Worm (Caenorhabditis elegans) whole organism, midembryonic: Measurements from ENCODE around the gene elo-9.

ENCODE experiments used
- T22C8.4 ChIP-seq: fragments of 200-800 bp; sonication (Bioruptor generic); IDR thresholded peaks from 2 replicates; pipeline ENCODE4 v1.3.6; 2022; ENCODE audit warnings: missing genetic modification characterization, missing compliant biosample characterization
- cog-1 ChIP-seq: sonication (generic microtip); optimal IDR thresholded peaks from 2 replicates; lab custom pipeline; 2016; ENCODE audit warnings: missing genetic modification characterization, missing compliant biosample characterization
- flt-1 ChIP-seq: fragments of 200-800 bp; sonication (Bioruptor generic); IDR thresholded peaks from 2 replicates; pipeline ENCODE4 v1.3.6; 2022; ENCODE audit warnings: missing genetic modification characterization, missing compliant biosample characterization
- klf-2 ChIP-seq: fragments of 200-800 bp; sonication (Bioruptor generic); conservative IDR thresholded peaks from 2 replicates; pipeline ENCODE4 v1.3.6; 2022; ENCODE audit warnings: missing genetic modification reagents, missing genetic modification characterization, missing compliant biosample characterization
- med-1 ChIP-seq: sonication (generic microtip); optimal IDR thresholded peaks from 2 replicates; lab custom pipeline; 2017; ENCODE audit warnings: missing genetic modification characterization, mild to moderate bottlenecking, missing compliant biosample characterization, antibody characterized with exemption, missing genetic modification reagents; ENCODE audit not compliant: insufficient read depth
- ref-1 ChIP-seq: fragments of 200-800 bp; sonication (Bioruptor generic); conservative IDR thresholded peaks from 2 replicates; pipeline ENCODE4 v1.3.6; 2022; ENCODE audit warnings: missing genetic modification reagents, missing genetic modification characterization, missing compliant biosample characterization
- tab-1 ChIP-seq: fragments of 200-800 bp; sonication (Bioruptor generic); IDR thresholded peaks from 2 replicates; pipeline ENCODE4 v1.3.6; 2022; ENCODE audit warnings: missing genetic modification characterization, missing compliant biosample characterization
- ztf-23 ChIP-seq: fragments of 200-800 bp; sonication (Bioruptor generic); IDR thresholded peaks from 2 replicates; pipeline ENCODE4 v1.3.6; 2022; ENCODE audit warnings: missing genetic modification reagents, missing genetic modification characterization, missing compliant biosample characterization
- ztf-29 ChIP-seq: fragments of 200-800 bp; sonication (Bioruptor generic); IDR thresholded peaks from 2 replicates; pipeline ENCODE4 v1.3.6; 2022; ENCODE audit warnings: missing genetic modification reagents, missing genetic modification characterization, missing compliant biosample characterization

Gene elo-9

DNA sequence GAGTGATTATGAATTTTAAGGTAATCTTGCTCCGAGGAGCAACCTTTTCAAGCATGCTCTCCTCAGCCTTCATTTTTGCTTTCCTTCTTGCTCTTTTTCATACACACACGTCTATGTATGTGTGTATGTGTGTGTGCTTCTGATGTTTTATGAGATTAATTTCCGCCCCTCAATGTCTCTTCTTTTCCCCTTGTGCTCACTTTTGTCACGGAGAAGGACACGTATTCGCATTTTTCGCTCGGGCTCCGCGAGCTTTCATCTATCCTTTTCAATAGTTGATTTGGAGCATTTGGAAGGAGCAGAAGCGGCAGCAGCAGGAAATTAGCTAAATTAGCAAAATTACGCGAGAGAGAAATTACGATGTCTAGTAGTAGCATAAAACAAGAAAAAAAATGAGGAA, 23.6 kb downstream of the elo-9 start:
- TF ChIP-seq ref-1 (GFP tag; lab: Robert Waterston, UW), result no peak
- no peak for TF ChIP-seq T22C8.4 (GFP tag; lab: Robert Waterston, UW)
- TF ChIP-seq ztf-29 (GFP tag; lab: Robert Waterston, UW), result no peak
- TF ChIP-seq flt-1 (GFP tag; lab: Robert Waterston, UW), result no peak
- no peak for TF ChIP-seq tab-1
- TF ChIP-seq med-1 (GFP tag; lab: Kevin White, UChicago), result no peak
- TF ChIP-seq ztf-23 (GFP tag; lab: Robert Waterston, UW), result no peak
- TF ChIP-seq cog-1 (tag; lab: Kevin White, UChicago), result no peak
- no peak for TF ChIP-seq klf-2

DNA sequence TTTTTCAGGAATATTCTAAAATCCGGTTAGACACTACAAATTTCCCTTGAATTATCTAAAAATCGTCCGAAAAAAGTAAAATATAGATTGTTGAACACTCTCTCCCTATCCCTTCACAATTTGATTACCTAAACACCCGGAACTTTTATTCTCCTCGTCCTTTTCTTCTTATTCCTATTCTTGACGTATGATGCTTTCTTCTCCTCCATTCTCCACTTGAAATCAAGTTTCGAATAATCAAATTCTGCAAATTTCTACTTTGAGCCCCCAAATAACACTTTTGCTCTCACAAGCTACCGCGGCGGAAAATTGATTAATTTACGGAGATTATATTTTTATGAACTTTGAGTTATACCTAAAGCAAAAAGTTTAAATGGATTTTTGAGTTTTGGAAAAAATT, 25.6 kb downstream of the elo-9 start:
- TF ChIP-seq med-1 (GFP tag; lab: Kevin White, UChicago) (no peak), tab-1 (no peak), klf-2 (no peak), flt-1 (GFP tag; lab: Robert Waterston, UW) (no peak), T22C8.4 (GFP tag; lab: Robert Waterston, UW) (no peak), cog-1 (tag; lab: Kevin White, UChicago) (no peak), ztf-29 (GFP tag; lab: Robert Waterston, UW) (no peak), ref-1 (GFP tag; lab: Robert Waterston, UW) (no peak), ztf-23 (GFP tag; lab: Robert Waterston, UW) (no peak)

DNA sequence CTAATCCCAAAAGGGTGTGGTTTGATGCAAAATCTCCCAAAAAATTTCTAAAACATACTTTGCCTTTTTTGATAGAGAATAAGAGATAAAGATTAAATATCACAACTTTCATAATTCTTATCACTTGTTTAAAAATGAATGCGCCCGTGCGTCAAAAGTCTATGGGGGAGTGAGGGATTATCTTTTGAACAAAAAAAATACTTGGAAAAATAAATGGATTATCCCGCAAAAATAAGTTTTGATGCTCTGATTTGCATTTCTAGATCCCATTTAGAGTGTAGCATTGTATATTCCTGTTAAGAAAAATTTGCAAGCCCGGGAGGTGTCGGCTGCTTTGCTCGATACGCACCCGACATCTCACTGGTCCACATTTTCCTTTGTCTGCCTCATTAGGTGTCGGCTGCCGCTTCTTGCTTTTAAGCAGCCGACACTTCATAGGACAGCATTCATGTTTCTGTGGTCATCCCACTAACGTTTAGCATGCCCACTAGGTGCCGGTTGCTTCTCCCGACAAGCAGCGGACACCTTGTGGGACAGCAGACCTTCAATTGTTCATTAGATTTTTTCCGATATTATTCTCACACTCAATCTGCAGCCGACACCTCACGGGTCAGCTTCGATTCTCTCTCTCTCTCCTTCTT, 28.4 kb downstream of the elo-9 start:
- TF ChIP-seq ztf-23 (GFP tag; lab: Robert Waterston, UW), result no peak
- TF ChIP-seq tab-1, result no peak
- no peak for TF ChIP-seq med-1 (GFP tag; lab: Kevin White, UChicago)
- no peak for TF ChIP-seq cog-1 (tag; lab: Kevin White, UChicago)
- TF ChIP-seq ztf-29 (GFP tag; lab: Robert Waterston, UW), result no peak
- no peak for TF ChIP-seq klf-2
- no peak for TF ChIP-seq flt-1 (GFP tag; lab: Robert Waterston, UW)
- TF ChIP-seq ref-1 (GFP tag; lab: Robert Waterston, UW), result no peak

DNA sequence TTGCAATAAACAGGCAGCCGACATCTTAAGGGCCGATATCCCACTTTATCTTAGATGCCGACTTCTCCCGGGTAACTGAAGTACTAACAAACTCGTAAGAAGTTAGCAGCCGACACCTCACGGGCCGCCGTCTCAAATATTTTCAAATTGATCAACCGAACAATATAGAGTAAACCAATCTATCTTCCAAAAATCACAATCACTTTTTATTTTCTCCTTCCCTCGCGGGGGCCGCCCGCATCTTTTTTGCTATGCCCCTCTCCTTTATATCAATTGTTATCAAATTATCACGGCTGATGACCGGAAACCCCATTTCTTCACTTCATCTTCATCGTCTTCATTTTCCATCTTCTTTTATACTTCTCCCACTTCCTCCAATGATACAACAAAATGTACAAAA, 35.1 kb downstream of the elo-9 start:
- TF ChIP-seq ztf-23 (GFP tag; lab: Robert Waterston, UW), result no peak
- no peak for TF ChIP-seq klf-2
- TF ChIP-seq med-1 (GFP tag; lab: Kevin White, UChicago), result no peak
- TF ChIP-seq ztf-29 (GFP tag; lab: Robert Waterston, UW), result no peak
- no peak for TF ChIP-seq T22C8.4 (GFP tag; lab: Robert Waterston, UW)
- no peak for TF ChIP-seq flt-1 (GFP tag; lab: Robert Waterston, UW)
- TF ChIP-seq tab-1, result no peak
- TF ChIP-seq cog-1 (tag; lab: Kevin White, UChicago), result no peak
- no peak for TF ChIP-seq ref-1 (GFP tag; lab: Robert Waterston, UW)

DNA sequence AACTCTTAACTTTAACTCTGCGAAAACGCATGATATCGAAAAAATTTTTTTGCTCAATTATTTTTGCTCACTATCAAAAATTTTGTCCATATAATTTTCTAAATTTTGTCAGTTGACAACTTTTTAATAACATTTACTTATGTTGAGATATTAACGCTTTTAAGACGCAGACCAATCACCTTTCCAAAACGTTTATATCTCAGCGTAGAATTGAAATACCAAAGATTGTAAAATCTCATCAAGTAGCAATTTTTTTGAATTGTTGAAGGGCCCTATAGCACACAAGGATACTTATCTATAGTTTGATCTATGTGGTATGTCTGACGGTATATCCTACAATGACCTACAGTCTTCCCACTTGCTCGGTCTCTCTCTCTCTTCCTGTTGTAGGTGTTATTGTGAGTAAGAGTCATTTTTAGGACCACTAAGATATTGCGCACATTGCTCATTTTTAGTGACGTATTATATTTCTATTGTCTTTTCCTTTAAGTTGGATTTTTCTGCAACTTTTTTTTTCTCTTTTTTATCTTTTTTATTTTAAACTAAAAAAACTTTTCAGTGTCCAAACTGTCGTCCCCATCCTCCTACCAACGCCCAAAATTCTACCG, 44.7 kb downstream of the elo-9 start, which contains the start of gene pde-3:
TSS of gene pde-3 (plus strand) at position 558 of the 608 bp plus-strand sequence.
- no peak for TF ChIP-seq ztf-29 (GFP tag; lab: Robert Waterston, UW)
- TF ChIP-seq flt-1 (GFP tag; lab: Robert Waterston, UW), result no peak
- no peak for TF ChIP-seq cog-1 (tag; lab: Kevin White, UChicago)
- TF ChIP-seq med-1 (GFP tag; lab: Kevin White, UChicago), result no peak
- no peak for TF ChIP-seq tab-1
- TF ChIP-seq klf-2, result no peak
- TF ChIP-seq T22C8.4 (GFP tag; lab: Robert Waterston, UW), result no peak

DNA sequence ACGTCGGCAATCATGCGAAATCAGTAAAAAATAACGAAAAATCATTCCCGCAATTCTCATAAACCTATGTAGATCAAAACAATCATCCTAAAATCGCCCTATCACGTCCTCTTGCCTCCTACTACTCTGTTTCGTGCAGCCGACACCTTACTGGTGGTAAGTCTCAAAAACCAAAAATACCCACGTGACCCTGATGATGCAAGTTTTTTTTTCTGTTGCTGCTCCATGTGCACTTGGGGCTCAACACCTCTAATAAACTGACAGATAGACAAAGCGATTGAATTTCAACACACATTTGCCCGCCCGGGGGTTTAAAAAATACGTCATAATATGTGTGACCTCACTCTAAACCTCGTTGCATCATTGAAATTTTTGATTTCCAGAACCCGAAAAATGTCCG, 47.1 kb downstream of the elo-9 start:
- TF ChIP-seq ref-1 (GFP tag; lab: Robert Waterston, UW), result no peak
- no peak for TF ChIP-seq cog-1 (tag; lab: Kevin White, UChicago)
- no peak for TF ChIP-seq med-1 (GFP tag; lab: Kevin White, UChicago)
- TF ChIP-seq flt-1 (GFP tag; lab: Robert Waterston, UW), result no peak
- TF ChIP-seq T22C8.4 (GFP tag; lab: Robert Waterston, UW), result no peak
- TF ChIP-seq klf-2, result no peak
- no peak for TF ChIP-seq ztf-29 (GFP tag; lab: Robert Waterston, UW)
- TF ChIP-seq tab-1, result no peak

DNA sequence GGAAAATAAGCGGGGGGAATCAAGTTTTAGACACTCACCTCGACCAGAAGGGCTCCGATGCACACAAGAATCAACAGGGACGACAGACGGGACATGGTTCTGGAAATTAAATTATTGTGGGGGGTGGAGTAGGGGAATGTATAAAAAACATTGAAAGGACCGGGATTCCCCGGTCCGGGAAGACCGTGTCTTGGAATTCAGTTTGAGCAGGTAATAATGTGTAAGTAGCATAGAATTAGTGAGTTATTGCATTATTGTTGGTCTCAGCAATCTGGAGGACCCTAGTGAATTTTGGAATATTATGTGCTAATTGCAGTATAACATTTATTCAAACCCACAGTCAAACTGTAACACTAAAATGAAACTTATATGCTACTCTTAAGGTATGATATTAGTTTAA, 53.6 kb downstream of the elo-9 start, which contains the start of gene R03C1.1:
TSS of gene R03C1.1 (minus strand) at position 101 of the 400 bp plus-strand sequence.
- TF ChIP-seq cog-1 (tag; lab: Kevin White, UChicago), result no peak
